Worm (Caenorhabditis elegans) whole organism, young adult: Measurements from ENCODE around the gene C24D10.4.

Experiments used
- B0261.1 ChIP-seq: sonication (generic microtip); optimal IDR thresholded peaks from 2 replicates; lab custom pipeline; 2016; ENCODE audit warnings: mild to moderate bottlenecking, missing genetic modification characterization, moderate library complexity, missing compliant biosample characterization
- C17E4.6 ChIP-seq: fragments of 200-800 bp; sonication (Bioruptor generic); IDR thresholded peaks from 2 replicates; pipeline ENCODE4 v1.3.6; 2022; ENCODE audit warnings: missing genetic modification reagents, missing genetic modification characterization, missing compliant biosample characterization
- D2030.7 ChIP-seq: fragments of 200-800 bp; sonication (Bioruptor generic); IDR thresholded peaks from 2 replicates; pipeline ENCODE4 v1.3.6; 2022; ENCODE audit warnings: missing genetic modification reagents, missing genetic modification characterization, missing compliant biosample characterization
- F22D6.2 ChIP-seq: sonication (generic microtip); optimal IDR thresholded peaks from 2 replicates; lab custom pipeline; 2016; ENCODE audit warnings: mild to moderate bottlenecking, missing genetic modification characterization, missing compliant biosample characterization
- F23B12.7 ChIP-seq: sonication (generic microtip); optimal IDR thresholded peaks from 2 replicates; lab custom pipeline; 2017; ENCODE audit warnings: missing genetic modification characterization, mild to moderate bottlenecking, missing compliant biosample characterization, antibody characterized with exemption, moderate library complexity; ENCODE audit not compliant: insufficient read depth
- F33H1.4 ChIP-seq: fragments of 200-800 bp; sonication (Bioruptor generic); IDR thresholded peaks from 2 replicates; pipeline ENCODE4 v1.3.6; 2022; ENCODE audit warnings: missing genetic modification reagents, missing genetic modification characterization, missing compliant biosample characterization
- F37B4.10 ChIP-seq: fragments of 200-800 bp; sonication (Bioruptor generic); IDR thresholded peaks from 2 replicates; pipeline ENCODE4 v1.3.6; 2022; ENCODE audit warnings: missing genetic modification characterization, missing compliant biosample characterization
- F39B2.1 ChIP-seq: fragments of 200-800 bp; sonication (Bioruptor generic); IDR thresholded peaks from 2 replicates; pipeline ENCODE4 v1.3.6; 2022; ENCODE audit warnings: missing genetic modification reagents, missing genetic modification characterization, missing compliant biosample characterization
- F49E8.2 ChIP-seq: sonication (generic microtip); optimal IDR thresholded peaks from 3 replicates; lab custom pipeline; 2017; ENCODE audit warnings: missing genetic modification characterization, mild to moderate bottlenecking, missing compliant biosample characterization, antibody characterized with exemption, moderate library complexity; ENCODE audit not compliant: insufficient read depth
- F52B5.7 ChIP-seq: sonication (generic microtip); optimal IDR thresholded peaks from 2 replicates; lab custom pipeline; 2016; ENCODE audit warnings: mild to moderate bottlenecking, missing genetic modification characterization, missing compliant biosample characterization
- F55B11.4 ChIP-seq: sonication (generic microtip); optimal IDR thresholded peaks from 2 replicates; lab custom pipeline; 2016; ENCODE audit warnings: missing compliant biosample characterization, missing genetic modification characterization, borderline replicate concordance; ENCODE audit not compliant: insufficient read depth
- K12H6.12 ChIP-seq: fragments of 200-800 bp; sonication (Bioruptor generic); optimal IDR thresholded peaks from 2 replicates; lab custom pipeline; 2018; ENCODE audit warnings: mild to moderate bottlenecking, missing genetic modification characterization, missing compliant biosample characterization
- T07F8.4 ChIP-seq: sonication (generic microtip); optimal IDR thresholded peaks from 2 replicates; lab custom pipeline; 2016; ENCODE audit warnings: mild to moderate bottlenecking, missing genetic modification characterization, moderate library complexity, missing compliant biosample characterization
- Y95B8A.8 ChIP-seq: fragments of 200-800 bp; sonication (Bioruptor generic); IDR thresholded peaks from 2 replicates; pipeline ENCODE4 v1.3.6; 2022; ENCODE audit warnings: missing genetic modification reagents, missing genetic modification characterization, missing compliant biosample characterization
- ZK185.1 ChIP-seq: sonication (generic microtip); optimal IDR thresholded peaks from 2 replicates; lab custom pipeline; 2016; ENCODE audit warnings: mild to moderate bottlenecking, missing genetic modification characterization, missing compliant biosample characterization; ENCODE audit not compliant: poor library complexity, severe bottlenecking
- ama-1 ChIP-seq, 3 experiments: fragments of 150-350 bp in 1 of 3; sonication (generic microtip) in 2 of 3; optimal IDR thresholded peaks; 2 replicates each; lab custom pipeline; 2014 to 2018; ENCODE audit warnings: missing biosample characterization in 2 of 3, missing genetic modification characterization in 2 of 3, missing genetic modification reagents in 2 of 3
- aptf-2 ChIP-seq: fragments of 200-800 bp; sonication (Bioruptor generic); conservative IDR thresholded peaks from 2 replicates; pipeline ENCODE4 v1.3.6; 2022; ENCODE audit warnings: missing genetic modification reagents, missing genetic modification characterization, missing compliant biosample characterization
- bed-1 ChIP-seq: fragments of 200-800 bp; sonication (Bioruptor generic); IDR thresholded peaks from 2 replicates; pipeline ENCODE4 v1.3.6; 2022; ENCODE audit warnings: missing genetic modification reagents, missing genetic modification characterization, missing compliant biosample characterization
- bed-2 ChIP-seq: fragments of 200-800 bp; sonication (Bioruptor generic); IDR thresholded peaks from 2 replicates; pipeline ENCODE4 v1.3.6; 2022; ENCODE audit warnings: missing genetic modification reagents, missing genetic modification characterization, missing compliant biosample characterization
- cebp-1 ChIP-seq, 2 experiments: fragments of 200-800 bp in 1 of 2; sonication (Bioruptor generic) in 1 of 2; sonication (generic microtip) in 1 of 2; IDR thresholded peaks in 1 of 2; optimal IDR thresholded peaks in 1 of 2; 2 replicates each; pipeline versions ENCODE4 v1.3.6 to Lab custom; 2017 to 2022; ENCODE audit warnings: missing compliant biosample characterization in 2 of 2, missing genetic modification characterization in 2 of 2, mild to moderate bottlenecking in 1 of 2, missing genetic modification reagents in 1 of 2, moderate library complexity in 1 of 2
- cebp-2 ChIP-seq: fragments of 200-800 bp; sonication (Bioruptor generic); IDR thresholded peaks from 2 replicates; pipeline ENCODE4 v1.3.6; 2022; ENCODE audit warnings: missing genetic modification characterization, missing compliant biosample characterization
- die-1 ChIP-seq: sonication (generic microtip); optimal IDR thresholded peaks from 2 replicates; lab custom pipeline; 2016; ENCODE audit warnings: missing genotype, mild to moderate bottlenecking, missing genetic modification characterization, missing compliant biosample characterization
- dpff-1 ChIP-seq: sonication (generic microtip); optimal IDR thresholded peaks from 2 replicates; lab custom pipeline; 2017; ENCODE audit warnings: mild to moderate bottlenecking, missing genetic modification characterization, missing compliant biosample characterization
- efl-1 ChIP-seq: fragments of 150-350 bp; optimal IDR thresholded peaks from 2 replicates; lab custom pipeline; 2014; ENCODE audit warnings: missing biosample characterization, missing genetic modification reagents, missing genetic modification characterization
- egl-18 ChIP-seq: fragments of 200-800 bp; sonication (Bioruptor generic); IDR thresholded peaks from 2 replicates; pipeline ENCODE4 v1.3.6; 2022; ENCODE audit warnings: missing genetic modification reagents, missing genetic modification characterization, missing compliant biosample characterization
- egrh-3 ChIP-seq: fragments of 200-800 bp; sonication (Bioruptor generic); IDR thresholded peaks from 2 replicates; pipeline ENCODE4 v1.3.6; 2022; ENCODE audit warnings: missing genetic modification reagents, missing genetic modification characterization, missing compliant biosample characterization
- let-607 ChIP-seq, 2 experiments: fragments of 200-800 bp in 1 of 2; sonication (Bioruptor generic) in 1 of 2; sonication (generic microtip) in 1 of 2; optimal IDR thresholded peaks; 2 replicates each; lab custom pipeline; 2016 to 2018; ENCODE audit warnings: mild to moderate bottlenecking in 2 of 2, missing compliant biosample characterization in 2 of 2, missing genetic modification characterization in 2 of 2, moderate library complexity in 2 of 2, missing genotype in 1 of 2
- lin-54 ChIP-seq: fragments of 200-800 bp; sonication (Bioruptor generic); optimal IDR thresholded peaks from 2 replicates; lab custom pipeline; 2018; ENCODE audit warnings: mild to moderate bottlenecking, missing genetic modification characterization, missing compliant biosample characterization
- madf-3 ChIP-seq: fragments of 200-800 bp; sonication (Bioruptor generic); IDR thresholded peaks from 2 replicates; pipeline ENCODE4 v1.3.6; 2022; ENCODE audit warnings: missing genetic modification reagents, missing genetic modification characterization, missing compliant biosample characterization
- mcd-1 ChIP-seq: fragments of 200-800 bp; sonication (Bioruptor generic); IDR thresholded peaks from 2 replicates; pipeline ENCODE4 v1.3.6; 2022; ENCODE audit warnings: missing genetic modification reagents, missing genetic modification characterization, missing compliant biosample characterization
- mes-4 ChIP-seq: sonication (generic microtip); optimal IDR thresholded peaks from 2 replicates; lab custom pipeline; 2016; ENCODE audit warnings: missing genotype, missing genetic modification characterization, missing compliant biosample characterization
- nfya-2 ChIP-seq: fragments of 200-800 bp; sonication (Bioruptor generic); IDR thresholded peaks from 2 replicates; pipeline ENCODE4 v1.3.6; 2022; ENCODE audit warnings: missing genetic modification reagents, missing genetic modification characterization, missing compliant biosample characterization
- nhr-120 ChIP-seq: fragments of 200-800 bp; sonication (Bioruptor generic); IDR thresholded peaks from 2 replicates; pipeline ENCODE4 v1.3.6; 2022; ENCODE audit warnings: missing genetic modification characterization, missing compliant biosample characterization
- nhr-179 ChIP-seq: sonication (generic microtip); optimal IDR thresholded peaks from 2 replicates; lab custom pipeline; 2016; ENCODE audit warnings: mild to moderate bottlenecking, missing genetic modification characterization, missing compliant biosample characterization
- pbrm-1 ChIP-seq: fragments of 200-800 bp; sonication (Bioruptor generic); IDR thresholded peaks from 2 replicates; pipeline ENCODE4 v1.3.6; 2022; ENCODE audit warnings: missing genetic modification reagents, missing genetic modification characterization, missing compliant biosample characterization
- rcor-1 ChIP-seq: fragments of 200-800 bp; sonication (Bioruptor generic); IDR thresholded peaks from 2 replicates; pipeline ENCODE4 v1.3.6; 2022; ENCODE audit warnings: missing genetic modification reagents, missing genetic modification characterization, missing compliant biosample characterization
- rec-8 ChIP-seq, 2 experiments: sonication (generic microtip); optimal IDR thresholded peaks; 2 replicates each; lab custom pipeline; 2016; ENCODE audit warnings: mild to moderate bottlenecking in 2 of 2, missing genetic modification characterization in 2 of 2, missing genetic modification reagents in 2 of 2, missing genotype in 2 of 2, missing biosample characterization in 1 of 2, missing compliant biosample characterization in 1 of 2, moderate library complexity in 1 of 2
- snpc-3.4 ChIP-seq: sonication (generic microtip); optimal IDR thresholded peaks from 2 replicates; lab custom pipeline; 2017; ENCODE audit warnings: missing genetic modification characterization, mild to moderate bottlenecking, missing compliant biosample characterization, antibody characterized with exemption, moderate library complexity, missing genotype, missing genetic modification reagents
- tbp1 ChIP-seq: fragments of 200-800 bp; sonication (Bioruptor generic); optimal IDR thresholded peaks from 2 replicates; lab custom pipeline; 2018; ENCODE audit warnings: mild to moderate bottlenecking, missing genetic modification characterization, missing compliant biosample characterization
- unc-130 ChIP-seq: sonication (generic microtip); optimal IDR thresholded peaks from 2 replicates; lab custom pipeline; 2016; ENCODE audit warnings: missing genetic modification reagents, missing genetic modification characterization, missing compliant biosample characterization
- xnd-1 ChIP-seq: sonication (generic microtip); optimal IDR thresholded peaks from 2 replicates; lab custom pipeline; 2016; ENCODE audit warnings: missing genotype, missing genetic modification reagents, missing genetic modification characterization, missing compliant biosample characterization
- zim-3 ChIP-seq: sonication (generic microtip); optimal IDR thresholded peaks from 2 replicates; lab custom pipeline; 2017; ENCODE audit warnings: mild to moderate bottlenecking, missing genetic modification characterization, moderate library complexity, missing compliant biosample characterization
- ztf-18 ChIP-seq: sonication (generic microtip); optimal IDR thresholded peaks from 2 replicates; lab custom pipeline; 2016; ENCODE audit warnings: missing genotype, mild to moderate bottlenecking, missing genetic modification characterization, missing compliant biosample characterization
- ztf-22 ChIP-seq: fragments of 200-800 bp; sonication (Bioruptor generic); optimal IDR thresholded peaks from 2 replicates; lab custom pipeline; 2018; ENCODE audit warnings: mild to moderate bottlenecking, missing genetic modification characterization, moderate library complexity, missing compliant biosample characterization
- ztf-25 ChIP-seq: fragments of 200-800 bp; sonication (Bioruptor generic); IDR thresholded peaks from 2 replicates; pipeline ENCODE4 v1.3.6; 2022; ENCODE audit warnings: missing genetic modification reagents, missing genetic modification characterization, missing compliant biosample characterization
- ztf-6 ChIP-seq: fragments of 200-800 bp; sonication (Bioruptor generic); IDR thresholded peaks from 2 replicates; pipeline ENCODE4 v1.3.6; 2022; ENCODE audit warnings: missing genetic modification reagents, missing genetic modification characterization, missing compliant biosample characterization

The C24D10.4 gene

DNA sequence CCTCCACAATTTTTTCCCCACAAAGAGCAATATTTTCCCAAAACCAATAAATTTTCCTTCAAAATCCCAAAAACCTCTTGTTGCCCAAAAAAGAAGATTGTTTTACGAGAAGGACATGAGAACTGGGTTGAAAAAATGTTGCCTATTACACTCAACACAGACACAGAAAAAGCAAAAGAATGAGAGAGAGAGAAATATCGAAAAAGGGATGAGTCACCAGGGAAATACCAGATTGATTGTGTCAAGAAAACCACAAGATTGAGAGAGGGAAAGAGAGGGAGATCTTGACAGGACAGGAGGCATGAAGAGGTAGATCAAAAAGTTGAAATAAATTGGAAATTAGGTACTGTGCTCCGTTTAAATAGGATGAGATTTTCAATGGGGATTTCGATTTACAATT, 25.5 kb upstream of the C24D10.4 start:
- TF ChIP-seq rcor-1 (GFP tag; lab: Robert Waterston, UW), result no peak
- no peak for TF ChIP-seq ZK185.1 (tag; lab: Kevin White, UChicago)
- no peak for TF ChIP-seq xnd-1 (tag; lab: Kevin White, UChicago)
- TF ChIP-seq cebp-2 (GFP tag; lab: Robert Waterston, UW), result no peak
- TF ChIP-seq bed-1 (GFP tag; lab: Robert Waterston, UW), result no peak
- no peak for TF ChIP-seq F23B12.7
- TF ChIP-seq D2030.7 (GFP tag; lab: Robert Waterston, UW), result no peak
- TF ChIP-seq pbrm-1 (GFP tag; lab: Robert Waterston, UW), result no peak
- no peak for TF ChIP-seq ztf-6 (GFP tag; lab: Robert Waterston, UW)
- TF ChIP-seq ama-1 (optimal IDR thresholded peaks at IDR 0.05; lab: Kevin White, UChicago), result no peak
- TF ChIP-seq ama-1 (GFP tag; optimal IDR thresholded peaks at IDR 0.05; lab: Kevin White, UChicago), result no peak
- TF ChIP-seq tbp1 (GFP tag; lab: Kevin White, UChicago), result no peak
- no peak for TF ChIP-seq Y95B8A.8 (GFP tag; lab: Robert Waterston, UW)
- no peak for TF ChIP-seq egl-18
- TF ChIP-seq T07F8.4 (tag; lab: Kevin White, UChicago), result no peak
- no peak for TF ChIP-seq B0261.1
- no peak for TF ChIP-seq nfya-2 (GFP tag; lab: Robert Waterston, UW)
- no peak for TF ChIP-seq F52B5.7 (tag; lab: Kevin White, UChicago)
- no peak for TF ChIP-seq F22D6.2
- no peak for TF ChIP-seq cebp-1 (GFP tag; IDR thresholded peaks at IDR 0.05; lab: Robert Waterston, UW)
- TF ChIP-seq cebp-1 (tag; optimal IDR thresholded peaks at IDR 0.05; lab: Kevin White, UChicago), result no peak
- TF ChIP-seq unc-130 (GFP tag; lab: Kevin White, UChicago), result no peak
- TF ChIP-seq, all 124 proteins: peak for 0

- TF ChIP-seq D2030.7 (GFP tag; lab: Robert Waterston, UW) (no peak), B0261.1 (no peak), madf-3 (GFP tag; lab: Robert Waterston, UW) (no peak), egl-18 (no peak), mcd-1 (GFP tag; lab: Robert Waterston, UW) (no peak), mes-4 (no peak), lin-54 (GFP tag; lab: Kevin White, UChicago) (no peak), die-1 (no peak), efl-1 (GFP tag; lab: Kevin White, UChicago) (no peak), F37B4.10 (GFP tag; lab: Robert Waterston, UW) (no peak), F39B2.1 (no peak), dpff-1 (tag; lab: Kevin White, UChicago) (no peak), zim-3 (tag; lab: Kevin White, UChicago) (no peak), bed-1 (GFP tag; lab: Robert Waterston, UW) (no peak), egrh-3 (GFP tag; lab: Robert Waterston, UW) (no peak), ztf-25 (GFP tag; lab: Robert Waterston, UW) (no peak), snpc-3.4 (no peak), nhr-179 (no peak), rec-8 (tag; optimal IDR thresholded peaks at IDR 0.05; lab: Kevin White, UChicago) (no peak)
- TF ChIP-seq, all 124 proteins: peak for 0
Observed at ce11 chrIV:5136523-5136922, 23.8 kb upstream of the C24D10.4 start.

- TF ChIP-seq nhr-120 (GFP tag; lab: Robert Waterston, UW) (no peak), let-607 (tag; optimal IDR thresholded peaks at IDR 0.05; lab: Kevin White, UChicago) (no peak), aptf-2 (GFP tag; lab: Robert Waterston, UW) (no peak), F33H1.4 (no peak), F55B11.4 (no peak), bed-2 (GFP tag; lab: Robert Waterston, UW) (no peak), zim-3 (tag; lab: Kevin White, UChicago) (no peak), ZK185.1 (tag; lab: Kevin White, UChicago) (no peak), ztf-18 (no peak), K12H6.12 (no peak), F23B12.7 (no peak), F49E8.2 (tag; lab: Kevin White, UChicago) (no peak), C17E4.6 (GFP tag; lab: Robert Waterston, UW) (no peak), tbp1 (GFP tag; lab: Kevin White, UChicago) (no peak), ztf-22 (GFP tag; lab: Kevin White, UChicago) (no peak)
Observed at ce11 chrIV:5137809-5138208, 22.5 kb upstream of the C24D10.4 start.
